Worm (Caenorhabditis elegans) whole organism, young adult: Measurements from ENCODE around the gene acl-5.

Experiments
- B0261.1 ChIP-seq: sonication (generic microtip); optimal IDR thresholded peaks from 2 replicates; lab custom pipeline; 2016; ENCODE audit warnings: mild to moderate bottlenecking, missing genetic modification characterization, moderate library complexity, missing compliant biosample characterization
- B0336.3 ChIP-seq: fragments of 200-800 bp; sonication (Bioruptor generic); IDR thresholded peaks from 2 replicates; pipeline ENCODE4 v1.3.6; 2022; ENCODE audit warnings: missing genetic modification characterization, missing compliant biosample characterization
- C06A6.2 ChIP-seq: fragments of 200-800 bp; sonication (Bioruptor generic); conservative IDR thresholded peaks from 2 replicates; pipeline ENCODE4 v1.3.6; 2022; ENCODE audit warnings: missing genetic modification characterization, missing compliant biosample characterization
- C17E4.6 ChIP-seq: fragments of 200-800 bp; sonication (Bioruptor generic); IDR thresholded peaks from 2 replicates; pipeline ENCODE4 v1.3.6; 2022; ENCODE audit warnings: missing genetic modification reagents, missing genetic modification characterization, missing compliant biosample characterization
- D2030.7 ChIP-seq: fragments of 200-800 bp; sonication (Bioruptor generic); IDR thresholded peaks from 2 replicates; pipeline ENCODE4 v1.3.6; 2022; ENCODE audit warnings: missing genetic modification reagents, missing genetic modification characterization, missing compliant biosample characterization
- F23B12.7 ChIP-seq: sonication (generic microtip); optimal IDR thresholded peaks from 2 replicates; lab custom pipeline; 2017; ENCODE audit warnings: missing genetic modification characterization, mild to moderate bottlenecking, missing compliant biosample characterization, antibody characterized with exemption, moderate library complexity; ENCODE audit not compliant: insufficient read depth
- F37B4.10 ChIP-seq: fragments of 200-800 bp; sonication (Bioruptor generic); IDR thresholded peaks from 2 replicates; pipeline ENCODE4 v1.3.6; 2022; ENCODE audit warnings: missing genetic modification characterization, missing compliant biosample characterization
- F52B5.7 ChIP-seq: sonication (generic microtip); optimal IDR thresholded peaks from 2 replicates; lab custom pipeline; 2016; ENCODE audit warnings: mild to moderate bottlenecking, missing genetic modification characterization, missing compliant biosample characterization
- T26A5.8 ChIP-seq: sonication (generic microtip); optimal IDR thresholded peaks from 2 replicates; lab custom pipeline; 2016; ENCODE audit warnings: missing genetic modification characterization, missing compliant biosample characterization
- Y53F4B.3 ChIP-seq: fragments of 200-800 bp; sonication (Bioruptor generic); IDR thresholded peaks from 2 replicates; pipeline ENCODE4 v1.3.6; 2022; ENCODE audit warnings: missing genetic modification reagents, missing genetic modification characterization, missing compliant biosample characterization
- attf-5 ChIP-seq: fragments of 200-800 bp; sonication (Bioruptor generic); optimal IDR thresholded peaks from 2 replicates; lab custom pipeline; 2018; ENCODE audit warnings: mild to moderate bottlenecking, missing genetic modification characterization, missing compliant biosample characterization
- cebp-1 ChIP-seq, 2 experiments: fragments of 200-800 bp in 1 of 2; sonication (Bioruptor generic) in 1 of 2; sonication (generic microtip) in 1 of 2; IDR thresholded peaks in 1 of 2; optimal IDR thresholded peaks in 1 of 2; 2 replicates each; pipeline versions ENCODE4 v1.3.6 to Lab custom; 2017 to 2022; ENCODE audit warnings: missing compliant biosample characterization in 2 of 2, missing genetic modification characterization in 2 of 2, mild to moderate bottlenecking in 1 of 2, missing genetic modification reagents in 1 of 2, moderate library complexity in 1 of 2
- cebp-2 ChIP-seq: fragments of 200-800 bp; sonication (Bioruptor generic); IDR thresholded peaks from 2 replicates; pipeline ENCODE4 v1.3.6; 2022; ENCODE audit warnings: missing genetic modification characterization, missing compliant biosample characterization
- ceh-100 ChIP-seq: fragments of 200-800 bp; sonication (Bioruptor generic); IDR thresholded peaks from 2 replicates; pipeline ENCODE4 v1.3.6; 2022; ENCODE audit warnings: missing genetic modification reagents, missing genetic modification characterization, missing compliant biosample characterization
- ceh-27 ChIP-seq: fragments of 200-800 bp; sonication (Bioruptor generic); optimal IDR thresholded peaks from 2 replicates; lab custom pipeline; 2018; ENCODE audit warnings: mild to moderate bottlenecking, missing genetic modification characterization, moderate library complexity, missing compliant biosample characterization
- ceh-91 ChIP-seq: fragments of 200-800 bp; sonication (Bioruptor generic); IDR thresholded peaks from 2 replicates; pipeline ENCODE4 v1.3.6; 2022; ENCODE audit warnings: missing genetic modification reagents, missing genetic modification characterization, missing compliant biosample characterization
- egl-44 ChIP-seq: fragments of 200-800 bp; sonication (Bioruptor generic); IDR thresholded peaks from 2 replicates; pipeline ENCODE4 v1.3.6; 2022; ENCODE audit warnings: missing genetic modification reagents, missing genetic modification characterization, missing compliant biosample characterization
- ekl-4 ChIP-seq: fragments of 200-800 bp; sonication (Bioruptor generic); IDR thresholded peaks from 2 replicates; pipeline ENCODE4 v1.3.6; 2022; ENCODE audit warnings: missing genetic modification reagents, missing genetic modification characterization, missing compliant biosample characterization
- fkh-3 ChIP-seq: sonication (generic microtip); optimal IDR thresholded peaks from 2 replicates; lab custom pipeline; 2016; ENCODE audit warnings: mild to moderate bottlenecking, missing genetic modification characterization, missing compliant biosample characterization
- hmg-1.2 ChIP-seq: fragments of 200-800 bp; sonication (Bioruptor generic); IDR thresholded peaks from 2 replicates; pipeline ENCODE4 v1.3.6; 2022; ENCODE audit warnings: missing genetic modification reagents, missing genetic modification characterization, missing compliant biosample characterization
- lag-1 ChIP-seq: fragments of 200-800 bp; sonication (Bioruptor generic); IDR thresholded peaks from 2 replicates; pipeline ENCODE4 v1.3.6; 2022; ENCODE audit warnings: missing genetic modification reagents, missing genetic modification characterization, missing compliant biosample characterization
- lin-26 ChIP-seq: fragments of 200-800 bp; sonication (Bioruptor generic); IDR thresholded peaks from 2 replicates; pipeline ENCODE4 v1.3.6; 2022; ENCODE audit warnings: missing genetic modification reagents, missing genetic modification characterization, missing compliant biosample characterization
- lin-35 ChIP-seq, 3 experiments: fragments of 150-350 bp in 2 of 3; sonication (generic microtip) in 1 of 3; optimal IDR thresholded peaks; 2 replicates each; lab custom pipeline; 2014 to 2018; ENCODE audit warnings: missing biosample characterization in 3 of 3, missing genetic modification characterization in 3 of 3, missing genetic modification reagents in 3 of 3
- lin-40 ChIP-seq: sonication (generic microtip); optimal IDR thresholded peaks from 2 replicates; lab custom pipeline; 2016; ENCODE audit warnings: missing genetic modification characterization, mild to moderate bottlenecking, missing compliant biosample characterization, missing genotype, missing genetic modification reagents
- lsy-27 ChIP-seq: sonication (generic microtip); optimal IDR thresholded peaks from 2 replicates; lab custom pipeline; 2017; ENCODE audit warnings: missing genetic modification characterization, mild to moderate bottlenecking, missing compliant biosample characterization, antibody characterized with exemption, missing genotype, borderline replicate concordance; ENCODE audit not compliant: insufficient read depth
- madf-6 ChIP-seq: fragments of 200-800 bp; sonication (Bioruptor generic); IDR thresholded peaks from 2 replicates; pipeline ENCODE4 v1.3.6; 2022; ENCODE audit warnings: missing genetic modification reagents, missing genetic modification characterization, missing compliant biosample characterization
- mcd-1 ChIP-seq: fragments of 200-800 bp; sonication (Bioruptor generic); IDR thresholded peaks from 2 replicates; pipeline ENCODE4 v1.3.6; 2022; ENCODE audit warnings: missing genetic modification reagents, missing genetic modification characterization, missing compliant biosample characterization
- mel-28 ChIP-seq: sonication (generic microtip); optimal IDR thresholded peaks from 2 replicates; lab custom pipeline; 2016; ENCODE audit warnings: borderline replicate concordance, mild to moderate bottlenecking, missing genetic modification characterization, missing compliant biosample characterization
- nhr-120 ChIP-seq: fragments of 200-800 bp; sonication (Bioruptor generic); IDR thresholded peaks from 2 replicates; pipeline ENCODE4 v1.3.6; 2022; ENCODE audit warnings: missing genetic modification characterization, missing compliant biosample characterization
- pha-4 ChIP-seq: fragments of 150-350 bp; sonication (generic microtip); optimal IDR thresholded peaks from 2 replicates; lab custom pipeline; 2014; ENCODE audit warnings: missing biosample characterization, missing genetic modification reagents, missing genetic modification characterization
- rcor-1 ChIP-seq: fragments of 200-800 bp; sonication (Bioruptor generic); IDR thresholded peaks from 2 replicates; pipeline ENCODE4 v1.3.6; 2022; ENCODE audit warnings: missing genetic modification reagents, missing genetic modification characterization, missing compliant biosample characterization
- rec-8 ChIP-seq, 2 experiments: sonication (generic microtip); optimal IDR thresholded peaks; 2 replicates each; lab custom pipeline; 2016; ENCODE audit warnings: mild to moderate bottlenecking in 2 of 2, missing genetic modification characterization in 2 of 2, missing genetic modification reagents in 2 of 2, missing genotype in 2 of 2, missing biosample characterization in 1 of 2, missing compliant biosample characterization in 1 of 2, moderate library complexity in 1 of 2
- rpc-1 ChIP-seq, 2 experiments: fragments of 150-350 bp in 1 of 2; sonication (generic microtip) in 1 of 2; optimal IDR thresholded peaks; 2 replicates each; lab custom pipeline; 2014 to 2018; ENCODE audit warnings: missing biosample characterization in 1 of 2, missing genetic modification characterization in 1 of 2, missing genetic modification reagents in 1 of 2, missing genotype in 1 of 2
- sdz-38 ChIP-seq: sonication (generic microtip); optimal IDR thresholded peaks from 2 replicates; lab custom pipeline; 2016; ENCODE audit warnings: missing genotype, missing genetic modification characterization, missing compliant biosample characterization
- snpc-1.1 ChIP-seq: sonication (generic microtip); optimal IDR thresholded peaks from 2 replicates; lab custom pipeline; 2017; ENCODE audit warnings: missing genetic modification characterization, mild to moderate bottlenecking, missing compliant biosample characterization, antibody characterized with exemption, moderate library complexity, missing genotype, missing genetic modification reagents; ENCODE audit not compliant: insufficient read depth
- somi-1 ChIP-seq: fragments of 200-800 bp; sonication (Bioruptor generic); optimal IDR thresholded peaks from 2 replicates; lab custom pipeline; 2018; ENCODE audit warnings: mild to moderate bottlenecking, missing genetic modification characterization, missing compliant biosample characterization
- tbp1 ChIP-seq: fragments of 200-800 bp; sonication (Bioruptor generic); optimal IDR thresholded peaks from 2 replicates; lab custom pipeline; 2018; ENCODE audit warnings: mild to moderate bottlenecking, missing genetic modification characterization, missing compliant biosample characterization
- zfh-2 ChIP-seq: fragments of 200-800 bp; sonication (Bioruptor generic); conservative IDR thresholded peaks from 2 replicates; pipeline ENCODE4 v1.3.6; 2022; ENCODE audit warnings: missing genetic modification reagents, missing genetic modification characterization, missing compliant biosample characterization
- zim-3 ChIP-seq: sonication (generic microtip); optimal IDR thresholded peaks from 2 replicates; lab custom pipeline; 2017; ENCODE audit warnings: mild to moderate bottlenecking, missing genetic modification characterization, moderate library complexity, missing compliant biosample characterization
- ztf-25 ChIP-seq: fragments of 200-800 bp; sonication (Bioruptor generic); IDR thresholded peaks from 2 replicates; pipeline ENCODE4 v1.3.6; 2022; ENCODE audit warnings: missing genetic modification reagents, missing genetic modification characterization, missing compliant biosample characterization

acl-5 gene

DNA sequence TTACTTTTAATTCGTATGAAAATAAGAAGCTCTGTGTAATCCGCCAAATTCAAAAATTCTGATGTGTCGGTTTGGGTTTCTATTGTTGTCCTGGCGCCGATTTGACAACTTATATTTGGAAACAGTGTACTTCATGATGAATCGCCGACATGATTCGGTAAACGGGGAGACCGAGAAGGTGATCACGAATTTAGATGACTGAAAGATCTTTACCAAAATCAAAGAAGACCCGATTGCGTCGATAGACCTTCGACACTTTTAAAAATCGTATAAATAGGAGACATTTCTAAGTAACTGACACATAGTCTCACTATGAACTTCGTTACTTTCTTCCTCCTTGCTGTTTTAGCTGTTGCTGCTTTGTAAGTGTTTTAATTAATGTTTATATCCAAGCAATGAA lies 24.8 kb downstream of the acl-5 start, which contains the start of gene fip-5:
TSS of gene fip-5 (plus strand) at position 312 of the 400 bp plus-strand sequence.
- TF ChIP-seq C17E4.6 (no peak), ceh-27 (no peak), madf-6 (GFP tag; lab: Robert Waterston, UW) (no peak)

- TF ChIP-seq F37B4.10 = no peak
- no peak for TF ChIP-seq ceh-91 (GFP tag; lab: Robert Waterston, UW)
- TF ChIP-seq F23B12.7 (tag; lab: Kevin White, UChicago) = no peak
- TF ChIP-seq fkh-3 (tag; lab: Kevin White, UChicago) = no peak
- no peak for TF ChIP-seq B0336.3
- TF ChIP-seq mel-28 (tag; lab: Kevin White, UChicago) = no peak
- no peak for TF ChIP-seq attf-5 (GFP tag; lab: Kevin White, UChicago)
- no peak for TF ChIP-seq lsy-27 (tag; lab: Kevin White, UChicago)
- TF ChIP-seq Y53F4B.3 (GFP tag; lab: Robert Waterston, UW) = no peak
- TF ChIP-seq snpc-1.1 = no peak
- TF ChIP-seq lag-1 (GFP tag; lab: Robert Waterston, UW) = no peak
- no peak for TF ChIP-seq sdz-38
- no peak for TF ChIP-seq cebp-1 (GFP tag; IDR thresholded peaks at IDR 0.05; lab: Robert Waterston, UW)
- no peak for TF ChIP-seq cebp-1 (tag; optimal IDR thresholded peaks at IDR 0.05; lab: Kevin White, UChicago)
- no peak for TF ChIP-seq somi-1 (GFP tag; lab: Kevin White, UChicago)
- TF ChIP-seq pha-4 (tag; lab: Kevin White, UChicago) = no peak
- TF ChIP-seq zfh-2 (GFP tag; lab: Robert Waterston, UW) = no peak
- TF ChIP-seq zim-3 (tag; lab: Kevin White, UChicago) = no peak
Observed at ce11 chrX:10301920-10302319, 25.3 kb downstream of the acl-5 start.

ce11 chrX:10298932-10299331 lies 28.3 kb downstream of the acl-5 start:
- TF ChIP-seq B0261.1 (tag; lab: Kevin White, UChicago) (peak; percentile 58), rcor-1 (GFP tag; lab: Robert Waterston, UW) (peak; percentile 61), ceh-100 (GFP tag; lab: Robert Waterston, UW) (peak; percentile 31; the same call in 1 of the 2 replicates), egl-44 (GFP tag; lab: Robert Waterston, UW) (0 out of 2 replicates have a peak, but pooled peaks have one; percentile 4), mcd-1 (GFP tag; lab: Robert Waterston, UW) (0 out of 2 replicates have a peak, but pooled peaks have one; percentile 14), rpc-1 (optimal IDR thresholded peaks at IDR 0.05; lab: Kevin White, UChicago) (peak; percentile 35), rpc-1 (tag; optimal IDR thresholded peaks at IDR 0.05; lab: Kevin White, UChicago) (peak; percentile 62), tbp1 (GFP tag; lab: Kevin White, UChicago) (peak; percentile 85), cebp-2 (0 out of 2 replicates have a peak, but pooled peaks have one; percentile 62), lin-26 (GFP tag; lab: Robert Waterston, UW) (peak; percentile 88), nhr-120 (GFP tag; lab: Robert Waterston, UW) (0 out of 2 replicates have a peak, but pooled peaks have one; percentile 58), ztf-25 (GFP tag; lab: Robert Waterston, UW) (peak; percentile 57; the same call in 1 of the 2 replicates)

- no peak for TF ChIP-seq lin-40
- no peak for TF ChIP-seq rec-8 (tag; optimal IDR thresholded peaks at IDR 0.05; lab: Kevin White, UChicago)
- no peak for TF ChIP-seq hmg-1.2 (GFP tag; lab: Robert Waterston, UW)
- TF ChIP-seq F52B5.7 (tag; lab: Kevin White, UChicago) = no peak
- no peak for TF ChIP-seq B0336.3
- no peak for TF ChIP-seq cebp-2
- TF ChIP-seq cebp-1 (GFP tag; IDR thresholded peaks at IDR 0.05; lab: Robert Waterston, UW) = no peak
- TF ChIP-seq cebp-1 (tag; optimal IDR thresholded peaks at IDR 0.05; lab: Kevin White, UChicago) = no peak
- no peak for TF ChIP-seq mcd-1 (GFP tag; lab: Robert Waterston, UW)
- no peak for TF ChIP-seq lin-35 (GFP tag; optimal IDR thresholded peaks at IDR 0.05; lab: Kevin White, UChicago)
- TF ChIP-seq ekl-4 = no peak
- TF ChIP-seq T26A5.8 = no peak
- TF ChIP-seq D2030.7 (GFP tag; lab: Robert Waterston, UW) = no peak
- no peak for TF ChIP-seq Y53F4B.3 (GFP tag; lab: Robert Waterston, UW)
- no peak for TF ChIP-seq C06A6.2 (GFP tag; lab: Robert Waterston, UW)
Observed at ce11 chrX:10297410-10297809, 29.8 kb downstream of the acl-5 start.
